Fruit fly (Drosophila melanogaster) whole organism, embryonic: Measurements from ENCODE around the gene Vha36-3.

ENCODE experiments used
- CG1024 ChIP-seq: fragments of 200-800 bp; sonication (Bioruptor generic); IDR thresholded peaks from 2 replicates; pipeline ENCODE4 v1.3.6; 2022; ENCODE audit warnings: missing biosample characterization, missing genetic modification characterization
- CG10267 ChIP-seq: fragments of 200-800 bp; sonication (Bioruptor generic); optimal IDR thresholded peaks from 2 replicates; lab custom pipeline; 2018; ENCODE audit warnings: missing biosample characterization, mild to moderate bottlenecking, missing genetic modification characterization, moderate library complexity
- CG10543 ChIP-seq: fragments of 200-800 bp; sonication (Bioruptor generic); optimal IDR thresholded peaks from 3 replicates; lab custom pipeline; 2017; ENCODE audit warnings: missing biosample characterization, mild to moderate bottlenecking, missing genetic modification characterization, moderate library complexity
- CG12236 ChIP-seq: fragments of 200-800 bp; sonication (Bioruptor generic); optimal IDR thresholded peaks from 2 replicates; lab custom pipeline; 2016; ENCODE audit warnings: missing biosample characterization, missing genetic modification characterization
- CG12299 ChIP-seq: fragments of 200-800 bp; sonication (Bioruptor generic); optimal IDR thresholded peaks from 2 replicates; lab custom pipeline; 2018; ENCODE audit warnings: missing biosample characterization, mild to moderate bottlenecking, missing genetic modification characterization
- CG12942 ChIP-seq: fragments of 200-800 bp; sonication (Bioruptor generic); optimal IDR thresholded peaks from 3 replicates; lab custom pipeline; 2016; ENCODE audit warnings: missing biosample characterization, missing genetic modification characterization
- CG13287 ChIP-seq: fragments of 200-800 bp; sonication (Bioruptor generic); IDR thresholded peaks from 2 replicates; pipeline ENCODE4 v1.3.6; 2022; ENCODE audit warnings: missing biosample characterization, missing genetic modification characterization; ENCODE audit not compliant: partially characterized antibody
- CG13424 ChIP-seq: fragments of 200-800 bp; sonication (Bioruptor generic); optimal IDR thresholded peaks from 2 replicates; lab custom pipeline; 2019; ENCODE audit warnings: missing biosample characterization, mild to moderate bottlenecking, missing genetic modification characterization, moderate library complexity
- CG13775 ChIP-seq: fragments of 200-800 bp; sonication (Bioruptor generic); optimal IDR thresholded peaks from 3 replicates; lab custom pipeline; 2017; ENCODE audit warnings: missing biosample characterization, mild to moderate bottlenecking, missing genetic modification characterization
- CG14441 ChIP-seq: fragments of 200-800 bp; sonication (Bioruptor generic); IDR thresholded peaks from 2 replicates; pipeline ENCODE4 v1.3.6; 2022; ENCODE audit warnings: missing biosample characterization, missing genetic modification characterization
- CG15011 ChIP-seq: fragments of 200-800 bp; sonication (Bioruptor generic); optimal IDR thresholded peaks from 3 replicates; lab custom pipeline; 2018; ENCODE audit warnings: missing biosample characterization, mild to moderate bottlenecking, missing genetic modification characterization
- CG15479 ChIP-seq: fragments of 200-800 bp; sonication (Bioruptor generic); optimal IDR thresholded peaks from 3 replicates; lab custom pipeline; 2019; ENCODE audit warnings: missing biosample characterization, mild to moderate bottlenecking, missing genetic modification characterization, moderate library complexity
- CG16863 ChIP-seq: fragments of 200-800 bp; sonication (Bioruptor generic); optimal IDR thresholded peaks from 3 replicates; lab custom pipeline; 2016; ENCODE audit warnings: missing biosample characterization, missing genetic modification characterization
- CG17361 ChIP-seq: fragments of 200-800 bp; sonication (Bioruptor generic); IDR thresholded peaks from 3 replicates; pipeline ENCODE4 v1.3.6; 2022; ENCODE audit warnings: missing biosample characterization, missing genetic modification characterization
- CG17385 ChIP-seq: fragments of 200-800 bp; sonication (Bioruptor generic); optimal IDR thresholded peaks from 3 replicates; lab custom pipeline; 2018; ENCODE audit warnings: missing biosample characterization, mild to moderate bottlenecking, missing genetic modification characterization
- CG3281 ChIP-seq: fragments of 200-800 bp; sonication (Bioruptor generic); optimal IDR thresholded peaks from 3 replicates; lab custom pipeline; 2017; ENCODE audit warnings: missing biosample characterization, mild to moderate bottlenecking, missing genetic modification characterization
- CG4617 ChIP-seq: fragments of 200-800 bp; sonication (Bioruptor generic); optimal IDR thresholded peaks from 3 replicates; lab custom pipeline; 2016; ENCODE audit warnings: missing biosample characterization, missing genetic modification characterization, borderline replicate concordance
- CG4854 ChIP-seq: fragments of 200-800 bp; sonication (Bioruptor generic); optimal IDR thresholded peaks from 2 replicates; lab custom pipeline; 2016; ENCODE audit warnings: missing biosample characterization, missing genetic modification characterization, inconsistent platforms
- CG6654 ChIP-seq: fragments of 200-800 bp; sonication (Bioruptor generic); optimal IDR thresholded peaks from 2 replicates; lab custom pipeline; 2017; ENCODE audit warnings: missing biosample characterization, mild to moderate bottlenecking, missing genetic modification characterization
- CG7372 ChIP-seq: fragments of 200-800 bp; sonication (Bioruptor generic); IDR thresholded peaks from 2 replicates; pipeline ENCODE4 v1.3.6; 2022; ENCODE audit warnings: missing biosample characterization, missing genetic modification characterization
- CG7556 ChIP-seq: fragments of 200-800 bp; sonication (Bioruptor generic); optimal IDR thresholded peaks from 2 replicates; lab custom pipeline; 2017; ENCODE audit warnings: missing biosample characterization, mild to moderate bottlenecking, missing genetic modification characterization
- CG8765 ChIP-seq: fragments of 200-800 bp; sonication (Bioruptor generic); IDR thresholded peaks from 2 replicates; pipeline ENCODE4 v1.3.6; 2022; ENCODE audit warnings: missing biosample characterization, missing genetic modification characterization
- CG9817 ChIP-seq: fragments of 200-800 bp; sonication (Bioruptor generic); optimal IDR thresholded peaks from 2 replicates; lab custom pipeline; 2018; ENCODE audit warnings: missing biosample characterization, mild to moderate bottlenecking, missing genetic modification characterization, moderate library complexity
- CG9876 ChIP-seq: fragments of 200-800 bp; sonication (Bioruptor generic); optimal IDR thresholded peaks from 2 replicates; lab custom pipeline; 2016; ENCODE audit warnings: missing biosample characterization, missing genetic modification characterization
- Nf-YA ChIP-seq: fragments of 200-800 bp; sonication (Bioruptor generic); IDR thresholded peaks from 2 replicates; pipeline ENCODE4 v1.3.6; 2022; ENCODE audit warnings: missing biosample characterization, missing genetic modification characterization
- Nf-YC ChIP-seq: fragments of 200-800 bp; optimal IDR thresholded peaks from 3 replicates; lab custom pipeline; 2019; ENCODE audit warnings: missing biosample characterization, mild to moderate bottlenecking, missing genetic modification characterization, moderate library complexity
- NfI ChIP-seq: fragments of 200-800 bp; sonication (Bioruptor generic); optimal IDR thresholded peaks from 3 replicates; lab custom pipeline; 2018; ENCODE audit warnings: missing biosample characterization, mild to moderate bottlenecking, missing genetic modification characterization, moderate library complexity
- Oaz ChIP-seq: fragments of 200-800 bp; sonication (Bioruptor generic); IDR thresholded peaks from 2 replicates; pipeline ENCODE4 v1.3.6; 2022; ENCODE audit warnings: missing biosample characterization, missing genetic modification characterization
- Rx ChIP-seq: fragments of 200-800 bp; sonication (Bioruptor generic); IDR thresholded peaks from 2 replicates; pipeline ENCODE4 v1.3.6; 2022; ENCODE audit warnings: missing biosample characterization, missing genetic modification characterization
- ab ChIP-seq: fragments of 200-800 bp; sonication (Bioruptor generic); optimal IDR thresholded peaks from 2 replicates; lab custom pipeline; 2016; ENCODE audit warnings: missing biosample characterization, missing genetic modification characterization
- bcd ChIP-seq: fragments of 200-800 bp; sonication (Bioruptor generic); optimal IDR thresholded peaks from 2 replicates; lab custom pipeline; 2017; ENCODE audit warnings: missing biosample characterization, mild to moderate bottlenecking, missing genetic modification characterization
- cas ChIP-seq: fragments of 200-800 bp; sonication (Bioruptor generic); IDR thresholded peaks from 2 replicates; pipeline ENCODE4 v1.3.6; 2022; ENCODE audit warnings: missing biosample characterization, missing genetic modification characterization
- chif ChIP-seq, 2 experiments: fragments of 200-800 bp; sonication (Bioruptor generic); optimal IDR thresholded peaks; 3 replicates each; lab custom pipeline; 2016; ENCODE audit warnings: missing biosample characterization in 2 of 2, missing genetic modification characterization in 2 of 2
- chm ChIP-seq: fragments of 200-800 bp; sonication (Bioruptor generic); IDR thresholded peaks from 2 replicates; pipeline ENCODE4 v1.3.6; 2022; ENCODE audit warnings: missing biosample characterization, missing genetic modification characterization
- da ChIP-seq: fragments of 200-800 bp; sonication (Bioruptor generic); optimal IDR thresholded peaks from 2 replicates; lab custom pipeline; 2016; ENCODE audit warnings: missing biosample characterization, missing genetic modification characterization
- disco-r ChIP-seq: fragments of 200-800 bp; sonication (Bioruptor generic); optimal IDR thresholded peaks from 2 replicates; lab custom pipeline; 2016; ENCODE audit warnings: missing biosample characterization, missing genetic modification characterization
- ewg ChIP-seq: fragments of 200-800 bp; sonication (Bioruptor generic); optimal IDR thresholded peaks from 3 replicates; lab custom pipeline; 2017; ENCODE audit warnings: mild to moderate bottlenecking, missing biosample characterization, missing genetic modification reagents, missing genetic modification characterization
- insv ChIP-seq, 2 experiments: fragments of 200-800 bp; sonication (Bioruptor generic); optimal IDR thresholded peaks; 3 replicates each; lab custom pipeline; 2016 to 2018; ENCODE audit warnings: missing biosample characterization in 2 of 2, missing genetic modification characterization in 2 of 2
- knrl ChIP-seq: fragments of 200-800 bp; sonication (Bioruptor generic); IDR thresholded peaks from 3 replicates; pipeline ENCODE4 v1.3.6; 2022; ENCODE audit warnings: missing biosample characterization, missing genetic modification characterization; ENCODE audit not compliant: partially characterized antibody
- lola ChIP-seq, 3 experiments: fragments of >200 bp in 2 of 3; fragments of 200-800 bp in 1 of 3; sonication (Bioruptor generic) in 1 of 3; optimal IDR thresholded peaks; 2 replicates each; lab custom pipeline; 2017 to 2019; ENCODE audit warnings: missing biosample characterization in 3 of 3, missing genetic modification characterization in 3 of 3, mild to moderate bottlenecking in 1 of 3, moderate library complexity in 1 of 3
- lov ChIP-seq, 2 experiments: fragments of 200-800 bp in 1 of 2; fragments of >200 bp in 1 of 2; sonication (Bioruptor generic) in 1 of 2; IDR thresholded peaks in 1 of 2; optimal IDR thresholded peaks in 1 of 2; 2 replicates in 1 of 2; 3 replicates in 1 of 2; pipeline versions ENCODE4 v1.3.6 to Lab custom; 2017 to 2022; ENCODE audit warnings: missing biosample characterization in 1 of 2, missing genetic modification characterization in 1 of 2
- onecut ChIP-seq: fragments of 200-800 bp; sonication (Bioruptor generic); IDR thresholded peaks from 2 replicates; pipeline ENCODE4 v1.3.6; 2022; ENCODE audit warnings: missing biosample characterization, missing genetic modification characterization
- prd ChIP-seq, 3 experiments: fragments of >200 bp in 2 of 3; fragments of 200-800 bp in 1 of 3; sonication (Bioruptor generic) in 1 of 3; optimal IDR thresholded peaks in 2 of 3; IDR thresholded peaks in 1 of 3; 2 replicates in 2 of 3; 3 replicates in 1 of 3; pipeline versions ENCODE4 v1.3.6 to Lab custom; 2017 to 2022; ENCODE audit warnings: missing biosample characterization in 1 of 3, missing genetic modification characterization in 1 of 3
- pum ChIP-seq: fragments of 200-800 bp; sonication (Bioruptor generic); optimal IDR thresholded peaks from 2 replicates; lab custom pipeline; 2016; ENCODE audit warnings: missing biosample characterization, missing genetic modification characterization
- rib ChIP-seq: fragments of 200-800 bp; sonication (Bioruptor generic); IDR thresholded peaks from 2 replicates; pipeline ENCODE4 v1.3.6; 2022; ENCODE audit warnings: missing biosample characterization, missing genetic modification characterization
- trh ChIP-seq: fragments of 200-800 bp; sonication (Bioruptor generic); optimal IDR thresholded peaks from 2 replicates; lab custom pipeline; 2016; ENCODE audit warnings: missing biosample characterization, missing genetic modification characterization
- ttk ChIP-seq: fragments of 200-800 bp; sonication (Bioruptor generic); IDR thresholded peaks from 2 replicates; pipeline ENCODE4 v2.1.2; 2022; ENCODE audit warnings: missing biosample characterization, missing genetic modification characterization
- unc-4 ChIP-seq: fragments of 200-800 bp; sonication (Bioruptor generic); IDR thresholded peaks from 2 replicates; pipeline ENCODE4 v1.3.6; 2022; ENCODE audit warnings: missing biosample characterization, missing genetic modification characterization; ENCODE audit not compliant: partially characterized antibody
- vnd ChIP-seq: fragments of 200-800 bp; sonication (Bioruptor generic); IDR thresholded peaks from 3 replicates; pipeline ENCODE4 v1.3.6; 2022; ENCODE audit warnings: missing biosample characterization, missing genetic modification characterization; ENCODE audit not compliant: partially characterized antibody
- zen ChIP-seq: fragments of 200-800 bp; sonication (Bioruptor generic); optimal IDR thresholded peaks from 3 replicates; lab custom pipeline; 2018; ENCODE audit warnings: missing biosample characterization, mild to moderate bottlenecking, missing genetic modification characterization, moderate library complexity

Gene Vha36-3

dm6 chrX:2536136-2536535 lies 44.2 kb downstream of the Vha36-3 start (continued):
- TF ChIP-seq CG17385 (GFP tag; lab: Kevin White, UChicago) (peak; percentile 22), CG14441 (GFP tag; lab: Robert Waterston, UW) (peak; percentile 53; the same call in 1 of the 2 replicates), CG15479 (GFP tag; lab: Kevin White, UChicago) (no peak), insv (GFP tag; optimal IDR thresholded peaks at IDR 0.05; lab: Kevin White, UChicago) (no peak), disco-r (GFP tag; lab: Kevin White, UChicago) (no peak), bcd (GFP tag; lab: Kevin White, UChicago) (peak; percentile 27), ewg (GFP tag; lab: Kevin White, UChicago) (peak; percentile 18), trh (GFP tag; lab: Kevin White, UChicago) (no peak), CG10543 (GFP tag; lab: Kevin White, UChicago) (no peak), knrl (GFP tag; lab: Robert Waterston, UW) (no peak), vnd (GFP tag; lab: Robert Waterston, UW) (no peak), prd (optimal IDR thresholded peaks at IDR 0.05; lab: Kevin White, UChicago) (no peak), prd (GFP tag; IDR thresholded peaks at IDR 0.05; lab: Robert Waterston, UW) (peak; percentile 77), cas (no peak), CG9876 (GFP tag; lab: Kevin White, UChicago) (no peak), CG12236 (GFP tag; lab: Kevin White, UChicago) (no peak), lov (optimal IDR thresholded peaks at IDR 0.05; lab: Kevin White, UChicago) (no peak), lov (GFP tag; IDR thresholded peaks at IDR 0.05; lab: Robert Waterston, UW) (no peak), NfI (peak; percentile 18), CG12299 (tag; lab: Kevin White, UChicago) (no peak), CG10267 (tag; lab: Kevin White, UChicago) (no peak), CG13775 (no peak), chm (GFP tag; lab: Robert Waterston, UW) (no peak), CG13287 (GFP tag; lab: Robert Waterston, UW) (no peak), CG15011 (GFP tag; lab: Kevin White, UChicago) (no peak), CG4617 (GFP tag; lab: Kevin White, UChicago) (no peak), CG13424 (tag; lab: Kevin White, UChicago) (no peak), CG7556 (peak; percentile 11), da (GFP tag; lab: Kevin White, UChicago) (no peak), chif (GFP tag; optimal IDR thresholded peaks at IDR 0.05; lab: Kevin White, UChicago) (peak in 1 of 2 experiments; percentile 32), CG7372 (GFP tag; lab: Robert Waterston, UW) (no peak), Nf-YC (no peak), lola (GFP tag; optimal IDR thresholded peaks at IDR 0.05; lab: Kevin White, UChicago) (peak in 1 of 3 experiments; percentile 23), CG17361 (peak; percentile 43; the same call in 2 of the 3 replicates), Nf-YA (GFP tag; lab: Robert Waterston, UW) (no peak), CG8765 (GFP tag; lab: Robert Waterston, UW) (no peak), CG16863 (GFP tag; lab: Kevin White, UChicago) (no peak), CG1024 (GFP tag; lab: Robert Waterston, UW) (no peak), Oaz (GFP tag; lab: Robert Waterston, UW) (no peak), CG6654 (GFP tag; lab: Kevin White, UChicago) (no peak), CG9817 (tag; lab: Kevin White, UChicago) (peak; percentile 46), CG12942 (GFP tag; lab: Kevin White, UChicago) (peak; percentile 24), CG4854 (GFP tag; lab: Kevin White, UChicago) (no peak), unc-4 (no peak), rib (no peak), onecut (GFP tag; lab: Robert Waterston, UW) (no peak), ttk (GFP tag; lab: Robert Waterston, UW) (peak; percentile 33; the same call in 1 of the 2 replicates), pum (no peak), zen (tag; lab: Kevin White, UChicago) (no peak), CG3281 (no peak), ab (GFP tag; lab: Kevin White, UChicago) (peak; percentile 2), Rx (no peak)
